Fruit fly (Drosophila melanogaster) whole organism, embryonic: ENCODE data around the gene CG31798.

Source experiments
- Asciz ChIP-seq: fragments of 200-800 bp; sonication (Bioruptor generic); optimal IDR thresholded peaks from 2 replicates; lab custom pipeline; 2017; ENCODE audit warnings: missing biosample characterization, mild to moderate bottlenecking, missing genetic modification characterization, missing genetic modification reagents
- Atf3 ChIP-seq: fragments of 200-800 bp; sonication (Bioruptor generic); optimal IDR thresholded peaks from 3 replicates; lab custom pipeline; 2016; ENCODE audit warnings: missing biosample characterization, missing genetic modification characterization
- CG10366 ChIP-seq: fragments of 200-800 bp; sonication (Bioruptor generic); IDR thresholded peaks from 2 replicates; pipeline ENCODE4 v1.3.6; 2022; ENCODE audit warnings: missing biosample characterization, missing genetic modification characterization
- CG10565 ChIP-seq: fragments of 200-800 bp; sonication (Bioruptor generic); optimal IDR thresholded peaks from 3 replicates; lab custom pipeline; 2016; ENCODE audit warnings: missing biosample characterization, mild to moderate bottlenecking, missing genetic modification characterization
- CG10654 ChIP-seq: fragments of 200-800 bp; sonication (Bioruptor generic); optimal IDR thresholded peaks from 2 replicates; lab custom pipeline; 2016; ENCODE audit warnings: missing biosample characterization, missing genetic modification characterization
- CG12236 ChIP-seq: fragments of 200-800 bp; sonication (Bioruptor generic); optimal IDR thresholded peaks from 2 replicates; lab custom pipeline; 2016; ENCODE audit warnings: missing biosample characterization, missing genetic modification characterization
- CG12391 ChIP-seq: fragments of 200-800 bp; sonication (Bioruptor generic); optimal IDR thresholded peaks from 3 replicates; lab custom pipeline; 2018; ENCODE audit warnings: missing biosample characterization, mild to moderate bottlenecking, missing genetic modification characterization, moderate library complexity
- CG12744 ChIP-seq: fragments of 200-800 bp; sonication (Bioruptor generic); optimal IDR thresholded peaks from 2 replicates; lab custom pipeline; 2016; ENCODE audit warnings: missing biosample characterization, missing genetic modification characterization
- CG13624 ChIP-seq: fragments of 200-800 bp; sonication (Bioruptor generic); optimal IDR thresholded peaks from 2 replicates; lab custom pipeline; 2016; ENCODE audit warnings: missing biosample characterization, missing genetic modification characterization
- CG14441 ChIP-seq: fragments of 200-800 bp; sonication (Bioruptor generic); IDR thresholded peaks from 2 replicates; pipeline ENCODE4 v1.3.6; 2022; ENCODE audit warnings: missing biosample characterization, missing genetic modification characterization
- CG14710 ChIP-seq: fragments of 200-800 bp; sonication (Bioruptor generic); optimal IDR thresholded peaks from 3 replicates; lab custom pipeline; 2019; ENCODE audit warnings: missing biosample characterization, mild to moderate bottlenecking, missing genetic modification characterization, moderate library complexity
- CG15514 ChIP-seq: fragments of 200-800 bp; sonication (Bioruptor generic); optimal IDR thresholded peaks from 3 replicates; lab custom pipeline; 2017; ENCODE audit warnings: missing biosample characterization, missing genetic modification characterization, mild to moderate bottlenecking, moderate library complexity, missing genetic modification reagents
- CG16815 ChIP-seq: fragments of 200-800 bp; sonication (Bioruptor generic); optimal IDR thresholded peaks from 3 replicates; lab custom pipeline; 2017; ENCODE audit warnings: missing biosample characterization, mild to moderate bottlenecking, missing genetic modification characterization
- CG17912 ChIP-seq: fragments of 200-800 bp; sonication (Bioruptor generic); optimal IDR thresholded peaks from 2 replicates; lab custom pipeline; 2018; ENCODE audit warnings: missing biosample characterization, mild to moderate bottlenecking, missing genetic modification characterization
- CG2889 ChIP-seq: fragments of 200-800 bp; sonication (Bioruptor generic); IDR thresholded peaks from 3 replicates; pipeline ENCODE4 v1.3.6; 2022; ENCODE audit warnings: missing biosample characterization, missing genetic modification characterization
- CG30403 ChIP-seq: fragments of 200-800 bp; sonication (Bioruptor generic); optimal IDR thresholded peaks from 3 replicates; lab custom pipeline; 2016; ENCODE audit warnings: missing biosample characterization, missing genetic modification characterization
- CG31388 ChIP-seq: fragments of 200-800 bp; sonication (Bioruptor generic); optimal IDR thresholded peaks from 2 replicates; lab custom pipeline; 2016; ENCODE audit warnings: missing biosample characterization, missing genetic modification characterization
- CG3847 ChIP-seq: fragments of 200-800 bp; sonication (Bioruptor generic); IDR thresholded peaks from 2 replicates; pipeline ENCODE4 v1.3.6; 2022; ENCODE audit warnings: missing biosample characterization, missing genetic modification characterization
- CG8290 ChIP-seq, 3 experiments: fragments of 200-800 bp; sonication (Bioruptor generic); optimal IDR thresholded peaks; 2 replicates each; lab custom pipeline; 2016 to 2019; ENCODE audit warnings: missing biosample characterization in 3 of 3, missing genetic modification characterization in 3 of 3, mild to moderate bottlenecking in 2 of 3, moderate library complexity in 1 of 3
- CG8388 ChIP-seq: fragments of 200-800 bp; sonication (Bioruptor generic); optimal IDR thresholded peaks from 2 replicates; lab custom pipeline; 2019; ENCODE audit warnings: missing biosample characterization, mild to moderate bottlenecking, missing genetic modification characterization, moderate library complexity
- CG9609 ChIP-seq: fragments of 200-800 bp; sonication (Bioruptor generic); optimal IDR thresholded peaks from 3 replicates; lab custom pipeline; 2016; ENCODE audit warnings: missing biosample characterization, missing genetic modification characterization
- Drgx ChIP-seq: fragments of 200-800 bp; sonication (Bioruptor generic); IDR thresholded peaks from 2 replicates; pipeline ENCODE4 v1.3.6; 2022; ENCODE audit warnings: missing biosample characterization, missing genetic modification characterization
- H15 ChIP-seq: fragments of 200-800 bp; sonication (Bioruptor generic); IDR thresholded peaks from 3 replicates; pipeline ENCODE4 v1.3.6; 2022; ENCODE audit warnings: missing biosample characterization, missing genetic modification characterization
- HLH54F ChIP-seq: fragments of 200-800 bp; sonication (Bioruptor generic); optimal IDR thresholded peaks from 3 replicates; lab custom pipeline; 2016; ENCODE audit warnings: missing biosample characterization, missing genetic modification characterization
- Lhr ChIP-seq: fragments of 200-800 bp; sonication (Bioruptor generic); optimal IDR thresholded peaks from 3 replicates; lab custom pipeline; 2017; ENCODE audit warnings: mild to moderate bottlenecking, missing biosample characterization, missing genetic modification reagents, missing genetic modification characterization
- Mad ChIP-seq: fragments of 200-800 bp; sonication (Bioruptor generic); optimal IDR thresholded peaks from 2 replicates; lab custom pipeline; 2016; ENCODE audit warnings: missing biosample characterization, missing genetic modification characterization
- Pdp1 ChIP-seq, 2 experiments: fragments of 200-800 bp; sonication (Bioruptor generic); optimal IDR thresholded peaks; 3 replicates each; lab custom pipeline; 2016; ENCODE audit warnings: missing biosample characterization in 2 of 2, missing genetic modification characterization in 2 of 2, mild to moderate bottlenecking in 1 of 2, moderate library complexity in 1 of 2
- Ptx1 ChIP-seq: fragments of 200-800 bp; sonication (Bioruptor generic); IDR thresholded peaks from 2 replicates; pipeline ENCODE4 v1.3.6; 2022; ENCODE audit warnings: missing biosample characterization, missing genetic modification characterization
- Sox102F ChIP-seq: fragments of 200-800 bp; sonication (Bioruptor generic); optimal IDR thresholded peaks from 2 replicates; lab custom pipeline; 2018; ENCODE audit warnings: missing biosample characterization, mild to moderate bottlenecking, missing genetic modification characterization, moderate library complexity
- Sry-δ ChIP-seq: fragments of 200-800 bp; sonication (Bioruptor generic); optimal IDR thresholded peaks from 2 replicates; lab custom pipeline; 2016; ENCODE audit warnings: missing biosample characterization, missing genetic modification characterization
- Vsx1 ChIP-seq: fragments of 200-800 bp; sonication (Bioruptor generic); optimal IDR thresholded peaks from 2 replicates; lab custom pipeline; 2017; ENCODE audit warnings: missing biosample characterization, mild to moderate bottlenecking, missing genetic modification characterization, missing genetic modification reagents
- ara ChIP-seq: fragments of 200-800 bp; sonication (Bioruptor generic); IDR thresholded peaks from 2 replicates; pipeline ENCODE4 v1.3.6; 2022; ENCODE audit warnings: missing biosample characterization, missing genetic modification characterization
- bcd ChIP-seq: fragments of 200-800 bp; sonication (Bioruptor generic); optimal IDR thresholded peaks from 2 replicates; lab custom pipeline; 2017; ENCODE audit warnings: missing biosample characterization, mild to moderate bottlenecking, missing genetic modification characterization
- btn ChIP-seq: fragments of 200-800 bp; sonication (Bioruptor generic); optimal IDR thresholded peaks from 2 replicates; lab custom pipeline; 2016; ENCODE audit warnings: missing biosample characterization, missing genetic modification characterization
- gem ChIP-seq: fragments of 200-800 bp; sonication (Bioruptor generic); optimal IDR thresholded peaks from 2 replicates; lab custom pipeline; 2019; ENCODE audit warnings: missing biosample characterization, mild to moderate bottlenecking, missing genetic modification characterization, moderate library complexity
- ind ChIP-seq: fragments of 200-800 bp; sonication (Bioruptor generic); optimal IDR thresholded peaks from 3 replicates; lab custom pipeline; 2016; ENCODE audit warnings: missing biosample characterization, missing genetic modification characterization
- lab ChIP-seq: fragments of 200-800 bp; sonication (Bioruptor generic); optimal IDR thresholded peaks from 3 replicates; lab custom pipeline; 2017; ENCODE audit warnings: missing biosample characterization, missing genetic modification characterization, mild to moderate bottlenecking, moderate library complexity, missing genetic modification reagents
- lilli ChIP-seq: fragments of 200-800 bp; sonication (Bioruptor generic); optimal IDR thresholded peaks from 3 replicates; lab custom pipeline; 2016; ENCODE audit warnings: missing biosample characterization, missing genetic modification characterization
- lola ChIP-seq, 3 experiments: fragments of >200 bp in 2 of 3; fragments of 200-800 bp in 1 of 3; sonication (Bioruptor generic) in 1 of 3; optimal IDR thresholded peaks; 2 replicates each; lab custom pipeline; 2017 to 2019; ENCODE audit warnings: missing biosample characterization in 3 of 3, missing genetic modification characterization in 3 of 3, mild to moderate bottlenecking in 1 of 3, moderate library complexity in 1 of 3
- odd ChIP-seq: fragments of 200-800 bp; sonication (Bioruptor generic); optimal IDR thresholded peaks from 2 replicates; lab custom pipeline; 2017; ENCODE audit warnings: missing biosample characterization, mild to moderate bottlenecking, missing genetic modification characterization
- org-1 ChIP-seq: fragments of 200-800 bp; sonication (Bioruptor generic); optimal IDR thresholded peaks from 2 replicates; lab custom pipeline; 2017; ENCODE audit warnings: missing biosample characterization, missing genetic modification characterization
- pnt ChIP-seq: fragments of 200-800 bp; sonication (Bioruptor generic); optimal IDR thresholded peaks from 3 replicates; lab custom pipeline; 2016; ENCODE audit warnings: missing biosample characterization, missing genetic modification characterization
- pzg ChIP-seq: fragments of 200-800 bp; sonication (Bioruptor generic); optimal IDR thresholded peaks from 3 replicates; lab custom pipeline; 2018; ENCODE audit warnings: missing biosample characterization, mild to moderate bottlenecking, missing genetic modification characterization, moderate library complexity
- schlank ChIP-seq: fragments of 200-800 bp; sonication (Bioruptor generic); optimal IDR thresholded peaks from 2 replicates; lab custom pipeline; 2018; ENCODE audit warnings: missing biosample characterization, mild to moderate bottlenecking, missing genetic modification characterization
- sim ChIP-seq: fragments of 200-800 bp; sonication (Bioruptor generic); IDR thresholded peaks from 2 replicates; pipeline ENCODE4 v1.3.6; 2022; ENCODE audit warnings: missing biosample characterization, missing genetic modification characterization
- so ChIP-seq: fragments of 200-800 bp; sonication (Bioruptor generic); IDR thresholded peaks from 3 replicates; pipeline ENCODE4 v1.3.6; 2022; ENCODE audit warnings: missing biosample characterization, missing genetic modification characterization
- stc ChIP-seq: fragments of 200-800 bp; sonication (Bioruptor generic); IDR thresholded peaks from 2 replicates; pipeline ENCODE4 v1.3.6; 2022; ENCODE audit warnings: missing biosample characterization, missing genetic modification characterization
- tio ChIP-seq: fragments of 200-800 bp; sonication (Bioruptor generic); optimal IDR thresholded peaks from 2 replicates; lab custom pipeline; 2017; ENCODE audit warnings: missing biosample characterization, missing genetic modification characterization, inconsistent platforms
- trem ChIP-seq: fragments of 200-800 bp; optimal IDR thresholded peaks from 3 replicates; lab custom pipeline; 2019; ENCODE audit warnings: missing biosample characterization, mild to moderate bottlenecking, missing genetic modification characterization, moderate library complexity
- ttk ChIP-seq: fragments of 200-800 bp; sonication (Bioruptor generic); IDR thresholded peaks from 2 replicates; pipeline ENCODE4 v2.1.2; 2022; ENCODE audit warnings: missing biosample characterization, missing genetic modification characterization

CG31798 gene

dm6 chr2L:19358017-19358471, 35.9 kb upstream of the CG31798 start (continued):
- TF ChIP-seq CG12744 (GFP tag; lab: Kevin White, UChicago) (peak; percentile 61), Mad (GFP tag; lab: Kevin White, UChicago) (peak; percentile 23), so (GFP tag; lab: Robert Waterston, UW) (no peak), CG2889 (no peak), odd (GFP tag; lab: Kevin White, UChicago) (peak; percentile 9), pnt (GFP tag; lab: Kevin White, UChicago) (peak; percentile 20), HLH54F (GFP tag; lab: Kevin White, UChicago) (peak; percentile 18), H15 (GFP tag; lab: Robert Waterston, UW) (peak; percentile 58; the same call in 2 of the 3 replicates), CG8290 (GFP tag; optimal IDR thresholded peaks at IDR 0.05; lab: Kevin White, UChicago) (peak; percentile 10), CG8290 (tag; optimal IDR thresholded peaks at IDR 0.05; lab: Kevin White, UChicago) (peak in 1 of 2 experiments; percentile 27), Ptx1 (GFP tag; lab: Robert Waterston, UW) (peak; percentile 52), CG3847 (GFP tag; lab: Robert Waterston, UW) (peak; percentile 34; the same call in 1 of the 2 replicates), CG10565 (peak; percentile 0), CG14441 (GFP tag; lab: Robert Waterston, UW) (0 out of 2 replicates have a peak, but pooled peaks have one; percentile 36), schlank (tag; lab: Kevin White, UChicago) (no peak), sim (GFP tag; lab: Robert Waterston, UW) (peak; percentile 53; the same call in 1 of the 2 replicates), lilli (GFP tag; lab: Kevin White, UChicago) (peak; percentile 25), lab (GFP tag; lab: Kevin White, UChicago) (peak; percentile 16), Pdp1 (GFP tag; optimal IDR thresholded peaks at IDR 0.05; lab: Kevin White, UChicago) (peak; percentile 48 to 57), Lhr (GFP tag; lab: Kevin White, UChicago) (peak; percentile 55), lola (GFP tag; optimal IDR thresholded peaks at IDR 0.05; lab: Kevin White, UChicago) (peak in 1 of 3 experiments; percentile 67), CG14710 (tag; lab: Kevin White, UChicago) (peak; percentile 69), stc (GFP tag; lab: Robert Waterston, UW) (no peak), tio (GFP tag; lab: Kevin White, UChicago) (peak; percentile 66), CG31388 (GFP tag; lab: Kevin White, UChicago) (peak; percentile 62), CG17912 (GFP tag; lab: Kevin White, UChicago) (no peak), CG30403 (peak; percentile 61), CG13624 (no peak), Vsx1 (GFP tag; lab: Kevin White, UChicago) (peak; percentile 20), Atf3 (GFP tag; lab: Kevin White, UChicago) (peak; percentile 40), bcd (GFP tag; lab: Kevin White, UChicago) (peak; percentile 36), CG12236 (GFP tag; lab: Kevin White, UChicago) (peak; percentile 58), ara (GFP tag; lab: Robert Waterston, UW) (peak; percentile 54), Sox102F (GFP tag; lab: Kevin White, UChicago) (peak; percentile 75), CG8388 (peak; percentile 60), pzg (GFP tag; lab: Kevin White, UChicago) (no peak), CG15514 (GFP tag; lab: Kevin White, UChicago) (no peak), CG12391 (peak; percentile 68), Drgx (GFP tag; lab: Robert Waterston, UW) (peak; percentile 92), trem (tag; lab: Kevin White, UChicago) (peak; percentile 38), CG10654 (GFP tag; lab: Kevin White, UChicago) (peak; percentile 52), gem (tag; lab: Kevin White, UChicago) (peak; percentile 75), ind (peak; percentile 26), CG10366 (GFP tag; lab: Robert Waterston, UW) (peak; percentile 43; the same call in 1 of the 2 replicates), org-1 (GFP tag; lab: Kevin White, UChicago) (peak; percentile 52), CG16815 (GFP tag; lab: Kevin White, UChicago) (peak; percentile 36), ttk (GFP tag; lab: Robert Waterston, UW) (no peak), btn (peak; percentile 70), Asciz (GFP tag; lab: Kevin White, UChicago) (peak; percentile 53), CG9609 (GFP tag; lab: Kevin White, UChicago) (peak; percentile 57), Sry-δ (peak; percentile 13)
